Worm (Caenorhabditis elegans): Measurements from ENCODE around the gene dhrr-1.

Gene dhrr-1

DNA sequence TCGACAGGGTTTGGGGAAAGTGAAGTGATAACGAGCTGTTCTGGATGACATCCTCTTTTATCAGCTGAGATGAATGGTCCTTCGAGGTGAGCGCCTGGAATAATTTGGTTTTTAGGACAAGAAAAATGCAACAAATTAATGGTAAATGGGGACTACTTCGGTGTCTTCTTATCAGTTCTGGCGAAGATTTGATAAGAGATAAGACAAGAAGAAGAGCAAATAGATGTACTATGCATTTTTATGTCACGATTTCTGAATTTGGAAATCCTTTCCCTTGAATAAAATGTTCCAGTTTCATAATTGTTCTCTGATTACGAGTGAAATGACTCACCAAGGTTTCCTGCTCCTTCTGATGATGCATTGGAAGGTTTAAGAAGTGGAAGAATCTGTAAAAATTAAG is 53.4 kb downstream of the dhrr-1 start:
- no peak for TF ChIP-seq ets-7 (tag; optimal IDR thresholded peaks at IDR 0.05)
- TF ChIP-seq ceh-36 (tag; optimal IDR thresholded peaks at IDR 0.05) = no peak
- TF ChIP-seq tra-4 (tag; optimal IDR thresholded peaks at IDR 0.05) = no peak

DNA sequence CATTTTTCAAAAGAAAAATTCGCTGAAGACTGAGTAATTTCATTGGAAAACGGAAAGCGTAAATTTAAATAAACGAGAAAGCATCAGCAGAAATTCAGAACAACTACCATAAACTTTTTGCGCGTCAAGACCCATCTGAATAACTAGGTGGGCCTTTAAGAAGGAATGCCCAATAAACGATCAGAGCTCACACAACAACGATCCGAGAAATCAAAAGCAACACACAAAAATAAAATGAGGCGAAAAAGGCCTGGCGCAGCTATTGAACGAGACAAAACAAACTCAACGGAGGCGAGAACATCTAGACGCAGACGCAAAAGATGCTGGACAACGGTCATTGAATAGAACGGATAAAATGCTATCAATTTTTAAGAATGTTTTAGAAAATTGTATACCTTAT is 54.4 kb downstream of the dhrr-1 start:
- no peak for TF ChIP-seq F13C5.2 (tag; optimal IDR thresholded peaks at IDR 0.05)
- no peak for TF ChIP-seq tbx-37 (GFP tag; conservative IDR thresholded peaks at IDR 0.05)
- TF ChIP-seq hnd-1 (tag; optimal IDR thresholded peaks at IDR 0.05) = no peak
- TF ChIP-seq B0310.2 (tag; optimal IDR thresholded peaks at IDR 0.05) = no peak
- no peak for TF ChIP-seq aly-1 (tag; optimal IDR thresholded peaks at IDR 0.05)
- no peak for TF ChIP-seq ceh-13 (GFP tag; optimal IDR thresholded peaks at IDR 0.05)
- no peak for TF ChIP-seq hmbx-1 (tag; optimal IDR thresholded peaks at IDR 0.05)
- no peak for TF ChIP-seq ets-7 (tag; optimal IDR thresholded peaks at IDR 0.05)
- TF ChIP-seq ama-1 (optimal IDR thresholded peaks at IDR 0.05) = no peak
- no peak for TF ChIP-seq pes-1 (GFP tag; IDR thresholded peaks at IDR 0.05)
- TF ChIP-seq tra-4 (tag; optimal IDR thresholded peaks at IDR 0.05) = no peak
- no peak for TF ChIP-seq sea-1 (GFP tag; conservative IDR thresholded peaks at IDR 0.05)
- no peak for TF ChIP-seq scrt-1 (GFP tag; IDR thresholded peaks at IDR 0.05)
- TF ChIP-seq hmg-4 (GFP tag; optimal IDR thresholded peaks at IDR 0.05) = no peak
- TF ChIP-seq tbx-11 (GFP tag; IDR thresholded peaks at IDR 0.05) = no peak
- no peak for TF ChIP-seq flt-1 (GFP tag; IDR thresholded peaks at IDR 0.05)
- TF ChIP-seq ceh-36 (tag; optimal IDR thresholded peaks at IDR 0.05) = no peak

DNA sequence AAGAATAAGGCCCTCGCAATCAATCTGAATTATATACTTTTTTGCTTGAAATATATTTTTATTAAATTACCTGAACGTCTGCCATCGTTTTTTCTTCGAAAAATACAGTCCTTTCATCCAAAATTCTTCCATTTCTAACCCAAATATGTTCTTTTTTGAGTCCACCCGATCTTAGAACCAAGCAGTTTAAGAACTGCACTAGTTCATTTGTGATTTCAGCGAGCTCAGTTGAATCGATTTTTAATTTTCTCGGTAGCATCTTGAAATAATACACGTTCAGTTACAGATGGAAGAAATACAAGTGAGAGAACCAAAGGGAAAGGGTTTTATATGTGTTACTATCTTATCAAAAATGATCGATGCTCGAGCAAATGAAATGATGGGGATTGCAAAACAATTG is 55.1 kb downstream of the dhrr-1 start, which contains the start of gene F59B2.3:
Gene F59B2.3, minus strand, starts transcription at position 259 of the 400 bp plus-strand sequence.
- TF ChIP-seq hmbx-1 (tag; optimal IDR thresholded peaks at IDR 0.05) (no peak), flt-1 (GFP tag; IDR thresholded peaks at IDR 0.05) (no peak), tbx-11 (GFP tag; IDR thresholded peaks at IDR 0.05) (no peak), B0310.2 (tag; optimal IDR thresholded peaks at IDR 0.05) (no peak), scrt-1 (GFP tag; IDR thresholded peaks at IDR 0.05) (no peak), ama-1 (optimal IDR thresholded peaks at IDR 0.05) (no peak), ceh-36 (tag; optimal IDR thresholded peaks at IDR 0.05) (no peak), hnd-1 (tag; optimal IDR thresholded peaks at IDR 0.05) (no peak), aly-1 (tag; optimal IDR thresholded peaks at IDR 0.05) (no peak), pes-1 (GFP tag; IDR thresholded peaks at IDR 0.05) (no peak), sea-1 (GFP tag; conservative IDR thresholded peaks at IDR 0.05) (no peak), ets-7 (tag; optimal IDR thresholded peaks at IDR 0.05) (no peak), F13C5.2 (tag; optimal IDR thresholded peaks at IDR 0.05) (no peak), ceh-13 (GFP tag; optimal IDR thresholded peaks at IDR 0.05) (no peak), hmg-4 (GFP tag; optimal IDR thresholded peaks at IDR 0.05) (no peak), tra-4 (tag; optimal IDR thresholded peaks at IDR 0.05) (no peak), tbx-37 (GFP tag; conservative IDR thresholded peaks at IDR 0.05) (no peak)

DNA sequence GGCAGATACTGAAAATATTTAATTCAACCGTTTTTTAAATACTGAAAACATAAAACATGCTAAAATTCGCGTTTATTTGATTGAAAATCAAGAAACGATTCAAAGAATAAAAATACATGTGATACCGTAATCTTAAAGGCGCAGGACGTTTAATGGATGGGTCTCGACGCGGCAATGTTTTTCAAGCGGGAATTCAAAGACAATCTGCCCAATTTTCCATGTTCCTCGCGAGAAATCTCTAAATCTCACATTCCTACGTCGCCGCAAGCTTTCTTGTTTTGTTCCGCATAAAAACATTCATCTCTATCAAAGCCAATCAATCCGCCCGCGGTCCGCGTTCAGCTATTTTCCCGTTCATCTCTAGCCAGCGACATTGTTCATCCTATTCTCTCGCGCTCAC is 57.0 kb downstream of the dhrr-1 start:
- no peak for TF ChIP-seq tbx-11 (GFP tag; IDR thresholded peaks at IDR 0.05)
- TF ChIP-seq ceh-13 (GFP tag; optimal IDR thresholded peaks at IDR 0.05) = no peak
- no peak for TF ChIP-seq hnd-1 (tag; optimal IDR thresholded peaks at IDR 0.05)
- no peak for TF ChIP-seq flt-1 (GFP tag; IDR thresholded peaks at IDR 0.05)
- TF ChIP-seq hmg-4 (GFP tag; optimal IDR thresholded peaks at IDR 0.05) = no peak
- no peak for TF ChIP-seq ceh-36 (tag; optimal IDR thresholded peaks at IDR 0.05)
- no peak for TF ChIP-seq sea-1 (GFP tag; conservative IDR thresholded peaks at IDR 0.05)
- no peak for TF ChIP-seq F13C5.2 (tag; optimal IDR thresholded peaks at IDR 0.05)
- no peak for TF ChIP-seq hmbx-1 (tag; optimal IDR thresholded peaks at IDR 0.05)
- TF ChIP-seq B0310.2 (tag; optimal IDR thresholded peaks at IDR 0.05) = no peak
- no peak for TF ChIP-seq aly-1 (tag; optimal IDR thresholded peaks at IDR 0.05)
- TF ChIP-seq tra-4 (tag; optimal IDR thresholded peaks at IDR 0.05) = no peak
- TF ChIP-seq ets-7 (tag; optimal IDR thresholded peaks at IDR 0.05) = no peak
- no peak for TF ChIP-seq tbx-37 (GFP tag; conservative IDR thresholded peaks at IDR 0.05)
- TF ChIP-seq ama-1 (optimal IDR thresholded peaks at IDR 0.05) = no peak

DNA sequence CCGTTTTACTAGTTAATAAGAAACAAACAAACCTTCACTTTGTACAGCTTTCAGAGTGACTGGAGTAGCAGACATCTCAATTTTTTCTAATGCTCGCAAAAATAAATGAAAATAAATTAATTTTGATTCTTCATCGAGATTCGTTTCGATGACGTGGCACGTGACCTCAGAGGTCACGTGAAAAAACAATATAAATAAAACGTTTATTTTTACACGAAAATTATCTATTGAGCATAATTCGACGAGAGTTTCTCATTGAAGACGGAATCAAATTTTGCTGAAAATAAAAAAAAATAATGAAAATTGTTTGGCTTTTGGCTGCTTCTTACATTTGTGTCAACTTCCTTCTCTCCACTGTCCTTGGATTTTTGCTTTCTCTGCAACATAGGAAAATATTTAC is 57.4 kb downstream of the dhrr-1 start, which contains the start of gene rpn-6.2:
Gene rpn-6.2, minus strand, starts transcription at position 101 of the 400 bp plus-strand sequence.
- TF ChIP-seq F13C5.2 (tag; optimal IDR thresholded peaks at IDR 0.05) = no peak
- TF ChIP-seq ets-7 (tag; optimal IDR thresholded peaks at IDR 0.05) = no peak
- TF ChIP-seq hnd-1 (tag; optimal IDR thresholded peaks at IDR 0.05) = no peak
- no peak for TF ChIP-seq ama-1 (optimal IDR thresholded peaks at IDR 0.05)
- TF ChIP-seq tra-4 (tag; optimal IDR thresholded peaks at IDR 0.05) = no peak
- no peak for TF ChIP-seq scrt-1 (GFP tag; IDR thresholded peaks at IDR 0.05)
- no peak for TF ChIP-seq ceh-13 (GFP tag; optimal IDR thresholded peaks at IDR 0.05)
- no peak for TF ChIP-seq ceh-36 (tag; optimal IDR thresholded peaks at IDR 0.05)
- TF ChIP-seq aly-1 (tag; optimal IDR thresholded peaks at IDR 0.05) = no peak
- TF ChIP-seq hmbx-1 (tag; optimal IDR thresholded peaks at IDR 0.05) = no peak
- no peak for TF ChIP-seq flt-1 (GFP tag; IDR thresholded peaks at IDR 0.05)
- no peak for TF ChIP-seq pes-1 (GFP tag; IDR thresholded peaks at IDR 0.05)
- no peak for TF ChIP-seq sea-1 (GFP tag; conservative IDR thresholded peaks at IDR 0.05)

DNA sequence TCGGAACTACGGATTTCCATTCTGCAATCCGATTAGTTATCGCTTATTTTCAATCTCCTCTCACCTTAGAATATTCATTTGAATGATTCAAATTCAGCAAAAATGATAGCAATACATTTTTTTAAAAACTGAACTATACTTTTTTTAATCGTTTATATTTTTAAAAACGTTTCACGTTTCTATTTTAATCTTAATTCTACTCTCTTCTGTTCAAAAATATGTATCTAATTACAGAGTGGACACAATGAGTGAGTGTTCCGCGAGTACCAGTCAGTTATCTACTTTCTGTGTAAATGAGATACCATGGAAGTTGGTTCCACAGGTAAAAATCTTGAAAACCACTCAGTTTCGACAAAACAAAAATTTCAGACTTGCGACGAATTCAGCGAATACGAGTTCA is 58.1 kb downstream of the dhrr-1 start, which contains the start of the genes F59B2.15 and zif-1:
Gene F59B2.15, minus strand, starts transcription at position 101 of the 400 bp plus-strand sequence.
Gene zif-1, plus strand, starts transcription at position 235 of the 400 bp plus-strand sequence.
- TF ChIP-seq hmg-4 (GFP tag; optimal IDR thresholded peaks at IDR 0.05) = no peak
- no peak for TF ChIP-seq ceh-36 (tag; optimal IDR thresholded peaks at IDR 0.05)
- TF ChIP-seq hnd-1 (tag; optimal IDR thresholded peaks at IDR 0.05) = no peak
- no peak for TF ChIP-seq sea-1 (GFP tag; conservative IDR thresholded peaks at IDR 0.05)
- no peak for TF ChIP-seq B0310.2 (tag; optimal IDR thresholded peaks at IDR 0.05)
- no peak for TF ChIP-seq pes-1 (GFP tag; IDR thresholded peaks at IDR 0.05)
- TF ChIP-seq ets-7 (tag; optimal IDR thresholded peaks at IDR 0.05) = no peak
- TF ChIP-seq flt-1 (GFP tag; IDR thresholded peaks at IDR 0.05) = no peak
- TF ChIP-seq ama-1 (optimal IDR thresholded peaks at IDR 0.05) = no peak
- no peak for TF ChIP-seq tra-4 (tag; optimal IDR thresholded peaks at IDR 0.05)
- no peak for TF ChIP-seq scrt-1 (GFP tag; IDR thresholded peaks at IDR 0.05)
- no peak for TF ChIP-seq aly-1 (tag; optimal IDR thresholded peaks at IDR 0.05)
- no peak for TF ChIP-seq hmbx-1 (tag; optimal IDR thresholded peaks at IDR 0.05)

Data from whole organism, early embryonic.